Fruit fly (Drosophila melanogaster) whole organism: ENCODE results near the gene mael.

ENCODE experiments used
- psq ChIP-seq: fragments of >200 bp; optimal IDR thresholded peaks from 2 replicates; lab custom pipeline; 2017
- usp ChIP-seq: fragments of >200 bp; optimal IDR thresholded peaks from 2 replicates; lab custom pipeline; 2017; ENCODE audit warnings: missing biosample characterization, missing genetic modification characterization, mixed read lengths

- TF ChIP-seq usp (GFP tag; lab: Kevin White, UChicago): no peak
- TF ChIP-seq psq: no peak
Observed at dm6 chr3L:22774479-22774878, 53.5 kb downstream of the mael start.
